Worm (Caenorhabditis elegans) whole organism, midembryonic: ENCODE measurements around the gene cct-2.

ENCODE experiments used
- T22C8.4 ChIP-seq: fragments of 200-800 bp; sonication (Bioruptor generic); IDR thresholded peaks from 2 replicates; pipeline ENCODE4 v1.3.6; 2022; ENCODE audit warnings: missing genetic modification characterization, missing compliant biosample characterization
- cog-1 ChIP-seq: sonication (generic microtip); optimal IDR thresholded peaks from 2 replicates; lab custom pipeline; 2016; ENCODE audit warnings: missing genetic modification characterization, missing compliant biosample characterization
- flt-1 ChIP-seq: fragments of 200-800 bp; sonication (Bioruptor generic); IDR thresholded peaks from 2 replicates; pipeline ENCODE4 v1.3.6; 2022; ENCODE audit warnings: missing genetic modification characterization, missing compliant biosample characterization
- klf-2 ChIP-seq: fragments of 200-800 bp; sonication (Bioruptor generic); conservative IDR thresholded peaks from 2 replicates; pipeline ENCODE4 v1.3.6; 2022; ENCODE audit warnings: missing genetic modification reagents, missing genetic modification characterization, missing compliant biosample characterization
- med-1 ChIP-seq: sonication (generic microtip); optimal IDR thresholded peaks from 2 replicates; lab custom pipeline; 2017; ENCODE audit warnings: missing genetic modification characterization, mild to moderate bottlenecking, missing compliant biosample characterization, antibody characterized with exemption, missing genetic modification reagents; ENCODE audit not compliant: insufficient read depth
- ref-1 ChIP-seq: fragments of 200-800 bp; sonication (Bioruptor generic); conservative IDR thresholded peaks from 2 replicates; pipeline ENCODE4 v1.3.6; 2022; ENCODE audit warnings: missing genetic modification reagents, missing genetic modification characterization, missing compliant biosample characterization
- tab-1 ChIP-seq: fragments of 200-800 bp; sonication (Bioruptor generic); IDR thresholded peaks from 2 replicates; pipeline ENCODE4 v1.3.6; 2022; ENCODE audit warnings: missing genetic modification characterization, missing compliant biosample characterization
- ztf-23 ChIP-seq: fragments of 200-800 bp; sonication (Bioruptor generic); IDR thresholded peaks from 2 replicates; pipeline ENCODE4 v1.3.6; 2022; ENCODE audit warnings: missing genetic modification reagents, missing genetic modification characterization, missing compliant biosample characterization
- ztf-29 ChIP-seq: fragments of 200-800 bp; sonication (Bioruptor generic); IDR thresholded peaks from 2 replicates; pipeline ENCODE4 v1.3.6; 2022; ENCODE audit warnings: missing genetic modification reagents, missing genetic modification characterization, missing compliant biosample characterization

DNA sequence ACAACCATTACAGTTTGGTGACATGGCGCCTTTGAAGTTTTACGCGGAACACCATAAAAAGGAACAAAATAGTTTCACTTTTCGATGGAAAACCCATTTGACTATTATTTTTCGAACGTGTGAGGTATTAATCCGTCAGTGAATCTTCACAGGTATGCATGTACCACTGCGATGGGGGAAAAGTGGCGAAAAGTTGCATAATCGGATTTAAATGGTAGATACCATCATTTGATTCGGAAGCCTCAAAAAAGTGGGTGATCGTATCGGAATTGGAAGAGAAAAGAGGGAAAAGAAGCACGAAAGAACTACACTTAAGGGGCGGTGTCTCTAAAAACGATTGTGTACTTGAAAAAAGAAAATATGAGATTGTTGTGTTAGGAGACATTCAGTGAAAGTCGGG lies 26.2 kb downstream of the cct-2 start:
- TF ChIP-seq flt-1 (GFP tag; lab: Robert Waterston, UW) = no peak
- no peak for TF ChIP-seq cog-1 (tag; lab: Kevin White, UChicago)
- no peak for TF ChIP-seq ztf-23 (GFP tag; lab: Robert Waterston, UW)
- no peak for TF ChIP-seq T22C8.4 (GFP tag; lab: Robert Waterston, UW)
- no peak for TF ChIP-seq ztf-29
- TF ChIP-seq ref-1 (GFP tag; lab: Robert Waterston, UW) = no peak
- no peak for TF ChIP-seq med-1 (GFP tag; lab: Kevin White, UChicago)
- TF ChIP-seq tab-1 (GFP tag; lab: Robert Waterston, UW) = no peak
- no peak for TF ChIP-seq klf-2 (GFP tag; lab: Robert Waterston, UW)
